Fruit fly (Drosophila melanogaster) whole organism, prepupa: Measurements from ENCODE around the gene Taf7.

Experiments
- Blimp-1 ChIP-seq: fragments of 200-800 bp; sonication (Bioruptor generic); optimal IDR thresholded peaks from 3 replicates; lab custom pipeline; 2017; ENCODE audit warnings: missing biosample characterization, missing genetic modification characterization, mild to moderate bottlenecking, moderate library complexity, missing genetic modification reagents
- CG15336 ChIP-seq: fragments of 200-800 bp; sonication (Bioruptor generic); IDR thresholded peaks from 2 replicates; pipeline ENCODE4 v1.3.6; 2022; ENCODE audit warnings: missing biosample characterization, missing genetic modification characterization
- CG16779 ChIP-seq: fragments of 200-800 bp; sonication (Bioruptor generic); optimal IDR thresholded peaks from 3 replicates; lab custom pipeline; 2017; ENCODE audit warnings: missing biosample characterization, mild to moderate bottlenecking, missing genetic modification characterization
- CG3032 ChIP-seq: fragments of 200-800 bp; optimal IDR thresholded peaks from 2 replicates; lab custom pipeline; 2019; ENCODE audit warnings: missing biosample characterization, mild to moderate bottlenecking, missing genetic modification characterization, moderate library complexity
- CG32006 ChIP-seq: fragments of 200-800 bp; sonication (Bioruptor generic); optimal IDR thresholded peaks from 3 replicates; lab custom pipeline; 2017; ENCODE audit warnings: missing biosample characterization, mild to moderate bottlenecking, missing genetic modification characterization
- CG3919 ChIP-seq: fragments of 200-800 bp; sonication (Bioruptor generic); optimal IDR thresholded peaks from 3 replicates; lab custom pipeline; 2016; ENCODE audit warnings: missing biosample characterization, missing genetic modification characterization
- CG4318 ChIP-seq: fragments of 200-800 bp; sonication (Bioruptor generic); optimal IDR thresholded peaks from 3 replicates; lab custom pipeline; 2017; ENCODE audit warnings: missing biosample characterization, mild to moderate bottlenecking, missing genetic modification characterization
- CG6163 ChIP-seq: fragments of 200-800 bp; sonication (Bioruptor generic); IDR thresholded peaks from 3 replicates; pipeline ENCODE4 v1.3.6; 2022; ENCODE audit warnings: missing biosample characterization, missing genetic modification characterization
- CG6276 ChIP-seq: fragments of 200-800 bp; sonication (Bioruptor generic); optimal IDR thresholded peaks from 2 replicates; lab custom pipeline; 2017; ENCODE audit warnings: missing biosample characterization, mild to moderate bottlenecking, missing genetic modification characterization
- CG6792 ChIP-seq: fragments of 200-800 bp; sonication (Bioruptor generic); optimal IDR thresholded peaks from 3 replicates; lab custom pipeline; 2016; ENCODE audit warnings: missing biosample characterization, missing genetic modification characterization
- CG6808 ChIP-seq: fragments of 200-800 bp; sonication (Bioruptor generic); optimal IDR thresholded peaks from 3 replicates; lab custom pipeline; 2017; ENCODE audit warnings: missing biosample characterization, missing genetic modification characterization, mild to moderate bottlenecking, moderate library complexity, missing genetic modification reagents
- CG6854 ChIP-seq: fragments of 200-800 bp; sonication (Bioruptor generic); optimal IDR thresholded peaks from 2 replicates; lab custom pipeline; 2017; ENCODE audit warnings: missing biosample characterization, mild to moderate bottlenecking, missing genetic modification characterization
- CG7368 ChIP-seq: fragments of 200-800 bp; sonication (Bioruptor generic); optimal IDR thresholded peaks from 3 replicates; lab custom pipeline; 2016; ENCODE audit warnings: missing biosample characterization, missing genetic modification characterization
- CG8319 ChIP-seq: fragments of 200-800 bp; sonication (Bioruptor generic); optimal IDR thresholded peaks from 3 replicates; lab custom pipeline; 2016; ENCODE audit warnings: missing biosample characterization, missing genetic modification characterization
- CG8632 ChIP-seq: fragments of 200-800 bp; sonication (Bioruptor generic); optimal IDR thresholded peaks from 3 replicates; lab custom pipeline; 2016; ENCODE audit warnings: missing biosample characterization, missing genetic modification characterization
- CG9139 ChIP-seq: fragments of 200-800 bp; sonication (Bioruptor generic); optimal IDR thresholded peaks from 3 replicates; lab custom pipeline; 2017; ENCODE audit warnings: missing biosample characterization, mild to moderate bottlenecking, missing genetic modification characterization
- Eip75B ChIP-seq: fragments of 200-800 bp; sonication (Bioruptor generic); optimal IDR thresholded peaks from 3 replicates; lab custom pipeline; 2016; ENCODE audit warnings: missing biosample characterization, missing genetic modification characterization
- Eip78C ChIP-seq: fragments of 200-800 bp; sonication (Bioruptor generic); peaks from one replicate; lab custom pipeline; 2016; ENCODE audit warnings: missing biosample characterization, missing genetic modification characterization
- Ets21C ChIP-seq: fragments of 200-800 bp; sonication (Bioruptor generic); optimal IDR thresholded peaks from 3 replicates; lab custom pipeline; 2016; ENCODE audit warnings: missing biosample characterization, missing genetic modification characterization
- Lpt ChIP-seq: fragments of 200-800 bp; sonication (Bioruptor generic); optimal IDR thresholded peaks from 3 replicates; lab custom pipeline; 2016; ENCODE audit warnings: missing biosample characterization, missing genetic modification characterization
- Met ChIP-seq: fragments of 200-800 bp; sonication (Bioruptor generic); optimal IDR thresholded peaks from 3 replicates; lab custom pipeline; 2016; ENCODE audit warnings: missing biosample characterization, missing genetic modification characterization
- OdsH ChIP-seq: fragments of 200-800 bp; sonication (Bioruptor generic); optimal IDR thresholded peaks from 3 replicates; lab custom pipeline; 2016; ENCODE audit warnings: missing biosample characterization, missing genetic modification characterization
- Smox ChIP-seq: fragments of 200-800 bp; sonication (Bioruptor generic); optimal IDR thresholded peaks from 3 replicates; lab custom pipeline; 2016; ENCODE audit warnings: missing biosample characterization, missing genetic modification characterization
- Sox102F ChIP-seq: fragments of 200-800 bp; sonication (Bioruptor generic); optimal IDR thresholded peaks from 2 replicates; lab custom pipeline; 2016; ENCODE audit warnings: missing biosample characterization, mild to moderate bottlenecking, missing genetic modification characterization
- Sox14 ChIP-seq: fragments of 200-800 bp; sonication (Bioruptor generic); optimal IDR thresholded peaks from 3 replicates; lab custom pipeline; 2016; ENCODE audit warnings: missing biosample characterization, missing genetic modification characterization
- cyc ChIP-seq: fragments of 200-800 bp; sonication (Bioruptor generic); optimal IDR thresholded peaks from 3 replicates; lab custom pipeline; 2016; ENCODE audit warnings: missing biosample characterization, missing genetic modification characterization
- dac ChIP-seq: fragments of 200-800 bp; sonication (Bioruptor generic); optimal IDR thresholded peaks from 2 replicates; lab custom pipeline; 2017; ENCODE audit warnings: missing biosample characterization, mild to moderate bottlenecking, missing genetic modification characterization
- dsx ChIP-seq: fragments of 200-800 bp; optimal IDR thresholded peaks from 3 replicates; lab custom pipeline; 2019; ENCODE audit warnings: missing biosample characterization, mild to moderate bottlenecking, missing genetic modification characterization, moderate library complexity; ENCODE audit not compliant: poor library complexity, severe bottlenecking
- eg ChIP-seq: fragments of 200-800 bp; sonication (Bioruptor generic); IDR thresholded peaks from 3 replicates; pipeline ENCODE4 v1.3.6; 2022; ENCODE audit warnings: missing biosample characterization, missing genetic modification characterization
- esn ChIP-seq: fragments of 200-800 bp; sonication (Bioruptor generic); optimal IDR thresholded peaks from 2 replicates; lab custom pipeline; 2016; ENCODE audit warnings: missing biosample characterization, mild to moderate bottlenecking, missing genetic modification characterization, moderate library complexity
- fd59A ChIP-seq: fragments of 200-800 bp; sonication (Bioruptor generic); optimal IDR thresholded peaks from 2 replicates; lab custom pipeline; 2017; ENCODE audit warnings: missing biosample characterization, mild to moderate bottlenecking, missing genetic modification characterization, missing genetic modification reagents
- fkh ChIP-seq: fragments of 200-800 bp; sonication (Bioruptor generic); optimal IDR thresholded peaks from 3 replicates; lab custom pipeline; 2017; ENCODE audit warnings: missing biosample characterization, mild to moderate bottlenecking, missing genetic modification characterization, moderate library complexity
- lz ChIP-seq: fragments of 200-800 bp; sonication (Bioruptor generic); optimal IDR thresholded peaks from 3 replicates; lab custom pipeline; 2016; ENCODE audit warnings: missing biosample characterization, missing genetic modification characterization
- spab ChIP-seq: fragments of 200-800 bp; sonication (Bioruptor generic); optimal IDR thresholded peaks from 2 replicates; lab custom pipeline; 2017; ENCODE audit warnings: missing biosample characterization, mild to moderate bottlenecking, missing genetic modification characterization, missing genetic modification reagents
- ss ChIP-seq, 2 experiments: fragments of 200-800 bp; sonication (Bioruptor generic); optimal IDR thresholded peaks; 2 replicates in 1 of 2; 3 replicates in 1 of 2; lab custom pipeline; 2017 to 2018; ENCODE audit warnings: mild to moderate bottlenecking in 2 of 2, missing biosample characterization in 2 of 2, missing genetic modification characterization in 2 of 2, moderate library complexity in 1 of 2
- svp ChIP-seq: fragments of 200-800 bp; sonication (Bioruptor generic); peaks from one replicate; lab custom pipeline; 2016; ENCODE audit warnings: missing biosample characterization, missing genetic modification characterization
- vri ChIP-seq: fragments of 200-800 bp; sonication (Bioruptor generic); optimal IDR thresholded peaks from 3 replicates; lab custom pipeline; 2016; ENCODE audit warnings: missing biosample characterization, mild to moderate bottlenecking, missing genetic modification characterization

Taf7 gene

dm6 chr3R:7913139-7913538, 6.0 kb downstream of the Taf7 start, which contains the start of gene Rfk (continued):
- TF ChIP-seq CG32006 (GFP tag; lab: Kevin White, UChicago) (no peak), esn (GFP tag; lab: Kevin White, UChicago) (peak; percentile 55), CG15336 (GFP tag; lab: Robert Waterston, UW) (peak; percentile 31; the same call in 1 of the 2 replicates), Eip75B (no peak), Blimp-1 (GFP tag; lab: Kevin White, UChicago) (no peak), CG6854 (GFP tag; lab: Kevin White, UChicago) (no peak), CG8319 (GFP tag; lab: Kevin White, UChicago) (no peak), svp (GFP tag; lab: Kevin White, UChicago) (no peak), Met (no peak), CG6792 (GFP tag; lab: Kevin White, UChicago) (no peak), CG16779 (tag; lab: Kevin White, UChicago) (no peak)

DNA sequence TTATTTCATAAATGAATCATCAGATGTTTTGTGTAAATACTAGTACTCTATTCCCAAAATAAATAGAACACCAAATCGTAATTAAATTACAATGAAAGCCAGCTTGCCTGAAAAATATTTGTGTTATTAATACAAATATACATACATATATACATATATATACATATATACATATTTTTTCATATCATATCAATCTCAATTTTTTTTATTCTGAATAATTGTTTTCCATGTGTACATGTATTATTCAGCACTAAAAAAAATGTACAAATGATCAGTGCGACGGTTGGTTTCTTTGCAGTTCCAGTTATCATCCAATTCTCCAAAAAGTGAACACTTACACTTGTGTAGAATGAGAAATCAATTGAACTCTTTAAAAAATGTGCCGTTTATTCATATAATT, 6.4 kb downstream of the Taf7 start, which contains the start of gene kipf:
Gene kipf, plus strand, starts transcription at position 301 of the 400 bp plus-strand sequence.
- 0 out of 2 replicates have a peak, but pooled peaks have one; percentile 4 for TF ChIP-seq CG15336 (GFP tag; lab: Robert Waterston, UW)
- no peak for TF ChIP-seq Sox102F

DNA sequence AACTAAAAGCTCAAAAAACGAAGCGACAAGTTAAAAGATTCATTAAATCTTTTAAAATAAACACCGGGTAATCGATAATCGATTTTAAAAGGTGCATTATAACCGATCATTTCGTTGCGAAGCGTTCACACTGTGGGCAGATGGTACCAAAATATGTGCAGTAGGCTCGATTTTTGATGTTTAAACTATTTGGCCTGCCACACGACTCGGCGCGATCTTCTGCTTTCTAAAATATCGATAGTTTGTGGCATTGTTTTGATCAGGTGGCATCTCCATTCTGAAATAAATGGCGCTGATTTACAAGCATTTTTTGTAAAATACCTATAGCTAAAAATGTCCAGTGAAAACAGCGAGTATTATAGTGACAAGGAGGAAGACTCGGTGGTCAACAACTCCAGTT, 13.1 kb downstream of the Taf7 start, which contains the start of the genes CG10445 and lds:
Gene CG10445, minus strand, starts transcription at position 104 of the 400 bp plus-strand sequence.
Gene lds, plus strand, starts transcription at position 236 of the 400 bp plus-strand sequence.
- TF ChIP-seq Eip75B: no peak
- TF ChIP-seq, all 60 proteins: peak for 0

- no peak for TF ChIP-seq esn (GFP tag; lab: Kevin White, UChicago)
- no peak for TF ChIP-seq Eip78C (GFP tag; lab: Kevin White, UChicago)
- TF ChIP-seq dsx: no peak
- no peak for TF ChIP-seq CG6808
- TF ChIP-seq CG9139 (GFP tag; lab: Kevin White, UChicago): no peak
- TF ChIP-seq CG6163 (GFP tag; lab: Robert Waterston, UW): no peak
- no peak for TF ChIP-seq CG8319 (GFP tag; lab: Kevin White, UChicago)
- TF ChIP-seq Sox14 (GFP tag; lab: Kevin White, UChicago): no peak
- TF ChIP-seq Lpt (GFP tag; lab: Kevin White, UChicago): no peak
- TF ChIP-seq CG3919 (GFP tag; lab: Kevin White, UChicago): no peak
- no peak for TF ChIP-seq CG8632
- TF ChIP-seq Blimp-1 (GFP tag; lab: Kevin White, UChicago): no peak
- TF ChIP-seq fd59A (GFP tag; lab: Kevin White, UChicago): no peak
Observed at dm6 chr3R:7926354-7926753, 19.2 kb downstream of the Taf7 start.

dm6 chr3R:7936786-7937363, 29.7 kb downstream of the Taf7 start:
- TF ChIP-seq CG4318 (GFP tag; lab: Kevin White, UChicago) (no peak), CG3032 (tag; lab: Kevin White, UChicago) (no peak), ss (GFP tag; optimal IDR thresholded peaks at IDR 0.05; lab: Kevin White, UChicago) (peak in 1 of 2 experiments; percentile 96), OdsH (GFP tag; lab: Kevin White, UChicago) (no peak), CG3919 (GFP tag; lab: Kevin White, UChicago) (peak; percentile 65), vri (no peak), eg (no peak), dsx (peak; percentile 87), dac (no peak), Eip75B (no peak), Eip78C (GFP tag; lab: Kevin White, UChicago) (no peak)

dm6 chr3R:7944699-7945349, 37.7 kb downstream of the Taf7 start:
- no peak for TF ChIP-seq spab (GFP tag; lab: Kevin White, UChicago)
- TF ChIP-seq fkh (GFP tag; lab: Kevin White, UChicago): no peak
- peak; percentile 10 for TF ChIP-seq CG6792 (GFP tag; lab: Kevin White, UChicago)
- no peak for TF ChIP-seq Lpt (GFP tag; lab: Kevin White, UChicago)
- no peak for TF ChIP-seq CG3032 (tag; lab: Kevin White, UChicago)
- TF ChIP-seq CG6276 (GFP tag; lab: Kevin White, UChicago): no peak
- TF ChIP-seq vri: no peak
- no peak for TF ChIP-seq Sox102F
- TF ChIP-seq CG32006 (GFP tag; lab: Kevin White, UChicago): peak; percentile 50
- no peak for TF ChIP-seq ss (GFP tag; optimal IDR thresholded peaks at IDR 0.05; lab: Kevin White, UChicago)
- no peak for TF ChIP-seq CG7368
- TF ChIP-seq Met: peak; percentile 26
- TF ChIP-seq lz (GFP tag; lab: Kevin White, UChicago): peak; percentile 18
- TF ChIP-seq cyc (GFP tag; lab: Kevin White, UChicago): no peak
- no peak for TF ChIP-seq CG6854 (GFP tag; lab: Kevin White, UChicago)
- no peak for TF ChIP-seq CG6808
- TF ChIP-seq Ets21C (GFP tag; lab: Kevin White, UChicago): no peak
- no peak for TF ChIP-seq CG8632
- no peak for TF ChIP-seq Smox
- no peak for TF ChIP-seq fd59A (GFP tag; lab: Kevin White, UChicago)
- TF ChIP-seq Eip78C (GFP tag; lab: Kevin White, UChicago): peak; percentile 70
- no peak for TF ChIP-seq Eip75B
